Worm (Caenorhabditis elegans): Measurements from ENCODE around the gene clec-57.

- peak; percentile 17 for TF ChIP-seq K12H6.12 (tag; optimal IDR thresholded peaks at IDR 0.05)
- no peak for TF ChIP-seq B0019.2 (GFP tag; conservative IDR thresholded peaks at IDR 0.05)
- no peak for TF ChIP-seq unc-62 (GFP tag; optimal IDR thresholded peaks at IDR 0.05)
- TF ChIP-seq hsf-1 (GFP tag; IDR thresholded peaks at IDR 0.05) = 0 out of 2 replicates have a peak, but pooled peaks have one; percentile 38
- no peak for TF ChIP-seq dox-1 (GFP tag; IDR thresholded peaks at IDR 0.05)
- TF ChIP-seq cebp-2 (GFP tag; IDR thresholded peaks at IDR 0.05) = no peak
- TF ChIP-seq ccch-3 (GFP tag; optimal IDR thresholded peaks at IDR 0.05) = no peak
Observed at ce11 chrV:14423268-14423667, 45.8 kb upstream of the clec-57 start, which contains the start of gene rpoa-12.

All from whole organism, young adult.